Fruit fly (Drosophila melanogaster): Measurements from ENCODE around the gene CG32856.
A peak's percentile ranks its signal among the peaks of the same experiment; 100 is the strongest.

The CG32856 gene

dm6 chr3R:15991593-15991992 lies 26.4 kb upstream of the CG32856 start:
- TF ChIP-seq HLH106 (tag; optimal IDR thresholded peaks at IDR 0.05) (no peak), Abd-B (GFP tag; optimal IDR thresholded peaks at IDR 0.05) (no peak), Rel (GFP tag; optimal IDR thresholded peaks at IDR 0.05) (no peak), Rel (tag; optimal IDR thresholded peaks at IDR 0.05) (peak; percentile 11), brk (GFP tag; optimal IDR thresholded peaks at IDR 0.05) (no peak), fru (GFP tag; optimal IDR thresholded peaks at IDR 0.05) (no peak)

- no peak for TF ChIP-seq h (GFP tag; optimal IDR thresholded peaks at IDR 0.05)
- no peak for TF ChIP-seq dmrt93B (GFP tag; optimal IDR thresholded peaks at IDR 0.05)
- no peak for TF ChIP-seq N (GFP tag; optimal IDR thresholded peaks at IDR 0.05)
- TF ChIP-seq CG32264 (GFP tag; optimal IDR thresholded peaks at IDR 0.05): no peak
- no peak for TF ChIP-seq Vsx2 (GFP tag; optimal IDR thresholded peaks at IDR 0.05; ENCODE audit: partially characterized antibody)
- no peak for TF ChIP-seq dl (GFP tag; optimal IDR thresholded peaks at IDR 0.05; ENCODE audit: insufficient read depth in 1 of 2, partially characterized antibody in 2 of 2)
- TF ChIP-seq foxo (GFP tag; optimal IDR thresholded peaks at IDR 0.05): no peak
- no peak for TF ChIP-seq jim (GFP tag; optimal IDR thresholded peaks at IDR 0.05)
- TF ChIP-seq Hr78 (GFP tag; optimal IDR thresholded peaks at IDR 0.05): no peak
- no peak for TF ChIP-seq br (GFP tag; optimal IDR thresholded peaks at IDR 0.05)
- TF ChIP-seq CG9705 (GFP tag; optimal IDR thresholded peaks at IDR 0.05): no peak
- no peak for TF ChIP-seq rgr (GFP tag; optimal IDR thresholded peaks at IDR 0.05)
- TF ChIP-seq sv (GFP tag; optimal IDR thresholded peaks at IDR 0.05): no peak
- TF ChIP-seq dsf (GFP tag; optimal IDR thresholded peaks at IDR 0.05; ENCODE audit: borderline replicate concordance): no peak
- TF ChIP-seq Hr83 (GFP tag; optimal IDR thresholded peaks at IDR 0.05; ENCODE audit: poor library complexity, severe bottlenecking): no peak
- no peak for TF ChIP-seq sage (GFP tag; optimal IDR thresholded peaks at IDR 0.05)
- no peak for TF ChIP-seq HLH106 (tag; optimal IDR thresholded peaks at IDR 0.05)
- TF ChIP-seq Rel (GFP tag; optimal IDR thresholded peaks at IDR 0.05): no peak
- no peak for TF ChIP-seq Rel (tag; optimal IDR thresholded peaks at IDR 0.05)
- no peak for TF ChIP-seq lola (GFP tag; optimal IDR thresholded peaks at IDR 0.05)
Measured at dm6 chr3R:15989217-15989921, 24.2 kb upstream of the CG32856 start.

dm6 chr3R:15988353-15988752 lies 23.2 kb upstream of the CG32856 start:
- TF ChIP-seq dsf (GFP tag; optimal IDR thresholded peaks at IDR 0.05; ENCODE audit: borderline replicate concordance): no peak
- no peak for TF ChIP-seq GATAd (GFP tag; optimal IDR thresholded peaks at IDR 0.05)
- no peak for TF ChIP-seq Hr83 (GFP tag; optimal IDR thresholded peaks at IDR 0.05; ENCODE audit: poor library complexity, severe bottlenecking)
- TF ChIP-seq jim (GFP tag; optimal IDR thresholded peaks at IDR 0.05): no peak
- TF ChIP-seq lola (GFP tag; optimal IDR thresholded peaks at IDR 0.05): no peak
- no peak for TF ChIP-seq Hnf4 (GFP tag; optimal IDR thresholded peaks at IDR 0.05)
- TF ChIP-seq OdsH (GFP tag; optimal IDR thresholded peaks at IDR 0.05): no peak
- TF ChIP-seq Hr78 (GFP tag; optimal IDR thresholded peaks at IDR 0.05): no peak
- no peak for TF ChIP-seq pan (optimal IDR thresholded peaks at IDR 0.05)
- no peak for TF ChIP-seq N (GFP tag; optimal IDR thresholded peaks at IDR 0.05)
- TF ChIP-seq sv (GFP tag; optimal IDR thresholded peaks at IDR 0.05): no peak

dm6 chr3R:15987064-15987649 lies 22.0 kb upstream of the CG32856 start:
- TF ChIP-seq HLH106 (tag; optimal IDR thresholded peaks at IDR 0.05) (no peak), Rel (GFP tag; optimal IDR thresholded peaks at IDR 0.05) (no peak), Rel (tag; optimal IDR thresholded peaks at IDR 0.05) (peak; percentile 85), N (GFP tag; optimal IDR thresholded peaks at IDR 0.05) (no peak)

DNA sequence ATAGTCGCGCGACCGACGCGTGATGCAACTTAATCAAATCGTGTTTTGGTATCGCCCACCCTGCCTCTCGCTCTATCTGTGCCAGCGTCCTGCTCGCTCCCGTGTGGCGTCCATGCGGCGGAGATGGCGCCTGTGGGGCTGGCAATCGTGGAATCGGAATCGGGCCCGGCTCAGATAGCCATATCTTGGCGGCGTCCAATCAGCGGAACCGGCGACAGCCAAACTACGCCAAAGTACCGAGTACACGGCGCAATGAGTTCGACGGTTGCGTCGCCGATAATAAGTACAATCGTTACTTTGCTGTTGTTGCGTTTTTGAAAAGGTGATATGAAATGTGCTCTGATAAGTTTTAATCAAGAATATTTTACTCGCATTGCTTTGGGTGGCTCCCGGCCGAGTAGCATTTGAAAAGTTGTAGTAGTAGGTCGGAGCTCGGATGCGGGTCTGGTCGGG lies 20.6 kb upstream of the CG32856 start, which contains the start of gene srp:
TSS of gene srp (plus strand) at position 391 of the 453 bp plus-strand sequence.
- no peak for TF ChIP-seq Mio (GFP tag; optimal IDR thresholded peaks at IDR 0.05)
- no peak for TF ChIP-seq dmrt93B (GFP tag; optimal IDR thresholded peaks at IDR 0.05)
- no peak for TF ChIP-seq Abd-B (GFP tag; optimal IDR thresholded peaks at IDR 0.05)
- TF ChIP-seq pan (optimal IDR thresholded peaks at IDR 0.05): no peak
- TF ChIP-seq usp (GFP tag; optimal IDR thresholded peaks at IDR 0.05): no peak
- no peak for TF ChIP-seq Hr78 (GFP tag; optimal IDR thresholded peaks at IDR 0.05)
- peak; percentile 40 for TF ChIP-seq fru (GFP tag; optimal IDR thresholded peaks at IDR 0.05)
- TF ChIP-seq tai (GFP tag; optimal IDR thresholded peaks at IDR 0.05): no peak
- TF ChIP-seq brk (GFP tag; optimal IDR thresholded peaks at IDR 0.05): no peak
- TF ChIP-seq GATAd (GFP tag; optimal IDR thresholded peaks at IDR 0.05): no peak
- TF ChIP-seq Rel (GFP tag; optimal IDR thresholded peaks at IDR 0.05): no peak
- peak; percentile 86 for TF ChIP-seq Rel (tag; optimal IDR thresholded peaks at IDR 0.05)
- no peak for TF ChIP-seq Myc (optimal IDR thresholded peaks at IDR 0.05)
- TF ChIP-seq Dfd (GFP tag; optimal IDR thresholded peaks at IDR 0.05): no peak
- TF ChIP-seq CrebA (GFP tag; optimal IDR thresholded peaks at IDR 0.05; ENCODE audit: borderline replicate concordance): no peak
- TF ChIP-seq ey (GFP tag; optimal IDR thresholded peaks at IDR 0.05): no peak
- TF ChIP-seq Vsx2 (GFP tag; optimal IDR thresholded peaks at IDR 0.05; ENCODE audit: partially characterized antibody): no peak
- TF ChIP-seq h (GFP tag; optimal IDR thresholded peaks at IDR 0.05): peak; percentile 83
- no peak for TF ChIP-seq rgr (GFP tag; optimal IDR thresholded peaks at IDR 0.05)
- TF ChIP-seq CG9705 (GFP tag; optimal IDR thresholded peaks at IDR 0.05): no peak

Data from whole organism, wandering third instar larva.